Worm (Caenorhabditis elegans): ENCODE results near the gene K10C9.7.

ce11 chrV:1102569-1102968 is 35.2 kb upstream of the K10C9.7 start:
- TF ChIP-seq nhr-11 (tag; optimal IDR thresholded peaks at IDR 0.05) (no peak), dpl-1 (GFP tag; optimal IDR thresholded peaks at IDR 0.05) (no peak), lsy-2 (tag; optimal IDR thresholded peaks at IDR 0.05) (no peak), elt-3 (tag; optimal IDR thresholded peaks at IDR 0.05) (no peak), snpc-4 (tag; optimal IDR thresholded peaks at IDR 0.05) (no peak), nhr-90 (tag; optimal IDR thresholded peaks at IDR 0.05; ENCODE audit: poor library complexity) (no peak), mab-9 (GFP tag; IDR thresholded peaks at IDR 0.05) (no peak), Y116A8C.19 (tag; optimal IDR thresholded peaks at IDR 0.05; ENCODE audit: borderline replicate concordance) (no peak), fkh-10 (GFP tag; optimal IDR thresholded peaks at IDR 0.05) (no peak), sptf-1 (tag; optimal IDR thresholded peaks at IDR 0.05) (no peak), hlh-4 (tag; optimal IDR thresholded peaks at IDR 0.05) (no peak)
